Fruit fly (Drosophila melanogaster) Kc167 (cell line): ENCODE measurements around the gene CG33269.

Source experiments
- Myc ChIP-seq: fragments of >200 bp; optimal IDR thresholded peaks from 2 replicates; lab custom pipeline; 2017; ENCODE audit warnings: missing external identifiers
- Sin3A ChIP-seq: fragments of >200 bp; optimal IDR thresholded peaks from 2 replicates; lab custom pipeline; 2018; ENCODE audit warnings: missing external identifiers
- h ChIP-seq: fragments of >200 bp; optimal IDR thresholded peaks from 3 replicates; lab custom pipeline; 2018; ENCODE audit warnings: missing external identifiers
- insv ChIP-seq: fragments of >200 bp; optimal IDR thresholded peaks from 3 replicates; lab custom pipeline; 2018; ENCODE audit warnings: missing external identifiers
- psq ChIP-seq: fragments of >200 bp; optimal IDR thresholded peaks from 2 replicates; lab custom pipeline; 2017; ENCODE audit warnings: missing external identifiers

DNA sequence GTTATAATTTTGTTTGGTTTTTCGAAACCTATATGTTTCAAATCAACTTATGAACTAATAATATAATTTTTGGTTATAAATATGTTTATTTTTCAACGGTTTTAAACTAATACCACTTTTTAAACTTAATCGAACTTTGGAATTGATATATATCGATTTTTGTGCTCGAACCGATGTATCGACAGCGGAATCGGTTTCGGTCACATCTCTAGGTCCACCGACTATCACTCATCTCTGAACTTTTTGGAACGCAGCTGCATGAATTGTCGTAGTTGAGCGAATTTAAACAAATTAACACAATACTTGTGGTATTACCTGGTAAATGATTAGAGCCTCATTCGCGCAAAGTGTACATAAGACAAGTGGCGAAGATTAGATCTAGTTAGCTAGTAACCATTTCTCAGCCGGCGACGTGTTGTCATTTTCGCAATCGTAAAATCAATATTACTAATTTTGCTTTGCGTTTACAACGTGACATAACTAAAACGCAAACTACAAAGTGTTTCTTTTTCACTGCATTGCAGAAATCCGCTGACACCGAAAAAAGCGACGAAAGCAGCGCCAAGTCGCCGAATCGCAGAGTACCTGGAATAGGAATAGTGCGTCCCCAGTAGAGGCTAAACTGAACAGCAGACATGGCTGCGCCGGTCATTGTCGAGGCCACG lies 46.0 kb upstream of the CG33269 start, which contains the start of gene Apt1:
- TF ChIP-seq insv (lab: Kevin White, UChicago) (no peak), h (lab: Kevin White, UChicago) (no peak), psq (lab: Kevin White, UChicago) (no peak), Sin3A (no peak), Myc (lab: Kevin White, UChicago) (no peak)
